Worm (Caenorhabditis elegans) whole organism, midembryonic: Measurements from ENCODE around the gene Y17G7B.18.

Experiments used
- T22C8.4 ChIP-seq: fragments of 200-800 bp; sonication (Bioruptor generic); IDR thresholded peaks from 2 replicates; pipeline ENCODE4 v1.3.6; 2022; ENCODE audit warnings: missing genetic modification characterization, missing compliant biosample characterization
- cog-1 ChIP-seq: sonication (generic microtip); optimal IDR thresholded peaks from 2 replicates; lab custom pipeline; 2016; ENCODE audit warnings: missing genetic modification characterization, missing compliant biosample characterization
- med-1 ChIP-seq: sonication (generic microtip); optimal IDR thresholded peaks from 2 replicates; lab custom pipeline; 2017; ENCODE audit warnings: missing genetic modification characterization, mild to moderate bottlenecking, missing compliant biosample characterization, antibody characterized with exemption, missing genetic modification reagents; ENCODE audit not compliant: insufficient read depth
- ref-1 ChIP-seq: fragments of 200-800 bp; sonication (Bioruptor generic); conservative IDR thresholded peaks from 2 replicates; pipeline ENCODE4 v1.3.6; 2022; ENCODE audit warnings: missing genetic modification reagents, missing genetic modification characterization, missing compliant biosample characterization
- tab-1 ChIP-seq: fragments of 200-800 bp; sonication (Bioruptor generic); IDR thresholded peaks from 2 replicates; pipeline ENCODE4 v1.3.6; 2022; ENCODE audit warnings: missing genetic modification characterization, missing compliant biosample characterization
- ztf-23 ChIP-seq: fragments of 200-800 bp; sonication (Bioruptor generic); IDR thresholded peaks from 2 replicates; pipeline ENCODE4 v1.3.6; 2022; ENCODE audit warnings: missing genetic modification reagents, missing genetic modification characterization, missing compliant biosample characterization

DNA sequence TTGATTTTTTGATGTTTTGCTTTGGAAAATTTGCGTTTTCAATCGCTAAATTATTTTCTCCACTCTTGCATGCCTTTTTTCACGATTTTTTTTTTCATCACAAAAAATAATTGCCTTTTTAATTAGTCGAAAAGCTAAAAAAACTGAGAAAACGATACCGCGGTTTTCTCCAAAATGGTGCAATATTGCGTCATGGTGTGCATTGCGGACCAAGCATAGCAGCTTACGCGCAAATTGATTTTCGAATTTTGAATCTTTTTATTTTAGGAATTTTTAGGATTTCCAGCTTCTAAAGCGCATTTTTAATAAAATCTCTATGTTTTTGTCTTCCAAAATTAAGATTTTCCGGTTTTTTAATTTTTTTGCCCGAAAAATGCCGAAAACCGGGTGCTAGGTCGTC lies 42.6 kb upstream of the Y17G7B.18 start:
- TF ChIP-seq cog-1 (tag; lab: Kevin White, UChicago) = no peak
- TF ChIP-seq ztf-23 (GFP tag; lab: Robert Waterston, UW) = no peak
- no peak for TF ChIP-seq ref-1 (GFP tag; lab: Robert Waterston, UW)
- no peak for TF ChIP-seq T22C8.4 (GFP tag; lab: Robert Waterston, UW)
- TF ChIP-seq med-1 (GFP tag; lab: Kevin White, UChicago) = no peak
- no peak for TF ChIP-seq tab-1
